Fruit fly (Drosophila melanogaster) whole organism, embryonic: Measurements from ENCODE around the gene Sems.

Source experiments
- Abd-B ChIP-seq: fragments of 200-800 bp; sonication (Bioruptor generic); optimal IDR thresholded peaks from 2 replicates; lab custom pipeline; 2018; ENCODE audit warnings: missing biosample characterization, mild to moderate bottlenecking, missing genetic modification characterization, moderate library complexity
- Antp ChIP-seq: fragments of 200-800 bp; sonication (Bioruptor generic); optimal IDR thresholded peaks from 3 replicates; lab custom pipeline; 2016; ENCODE audit warnings: missing biosample characterization, missing genetic modification characterization
- CG10979 ChIP-seq: fragments of 200-800 bp; sonication (Bioruptor generic); optimal IDR thresholded peaks from 2 replicates; lab custom pipeline; 2018; ENCODE audit warnings: missing biosample characterization, mild to moderate bottlenecking, missing genetic modification characterization, moderate library complexity
- CG11093 ChIP-seq: fragments of 200-800 bp; sonication (Bioruptor generic); IDR thresholded peaks from 3 replicates; pipeline ENCODE4 v1.3.6; 2022; ENCODE audit warnings: missing biosample characterization, missing genetic modification characterization
- CG11504 ChIP-seq: fragments of 200-800 bp; sonication (Bioruptor generic); optimal IDR thresholded peaks from 3 replicates; lab custom pipeline; 2019; ENCODE audit warnings: missing biosample characterization, mild to moderate bottlenecking, missing genetic modification characterization, moderate library complexity
- CG12219 ChIP-seq: fragments of 200-800 bp; sonication (Bioruptor generic); optimal IDR thresholded peaks from 3 replicates; lab custom pipeline; 2018; ENCODE audit warnings: missing biosample characterization, mild to moderate bottlenecking, missing genetic modification characterization
- CG13894 ChIP-seq: fragments of 200-800 bp; sonication (Bioruptor generic); optimal IDR thresholded peaks from 3 replicates; lab custom pipeline; 2018; ENCODE audit warnings: missing biosample characterization, mild to moderate bottlenecking, missing genetic modification characterization, moderate library complexity
- CG14441 ChIP-seq: fragments of 200-800 bp; sonication (Bioruptor generic); IDR thresholded peaks from 2 replicates; pipeline ENCODE4 v1.3.6; 2022; ENCODE audit warnings: missing biosample characterization, missing genetic modification characterization
- CG14860 ChIP-seq: fragments of 200-800 bp; sonication (Bioruptor generic); IDR thresholded peaks from 3 replicates; pipeline ENCODE4 v1.3.6; 2022; ENCODE audit warnings: missing biosample characterization, missing genetic modification characterization; ENCODE audit not compliant: partially characterized antibody
- CG15011 ChIP-seq: fragments of 200-800 bp; sonication (Bioruptor generic); optimal IDR thresholded peaks from 3 replicates; lab custom pipeline; 2018; ENCODE audit warnings: missing biosample characterization, mild to moderate bottlenecking, missing genetic modification characterization
- CG17186 ChIP-seq: fragments of 200-800 bp; sonication (Bioruptor generic); optimal IDR thresholded peaks from 3 replicates; lab custom pipeline; 2017; ENCODE audit warnings: missing biosample characterization, missing genetic modification reagents, missing genetic modification characterization
- CG17385 ChIP-seq: fragments of 200-800 bp; sonication (Bioruptor generic); optimal IDR thresholded peaks from 3 replicates; lab custom pipeline; 2018; ENCODE audit warnings: missing biosample characterization, mild to moderate bottlenecking, missing genetic modification characterization
- CG2120 ChIP-seq: fragments of 200-800 bp; sonication (Bioruptor generic); optimal IDR thresholded peaks from 3 replicates; lab custom pipeline; 2016; ENCODE audit warnings: missing biosample characterization, missing genetic modification characterization
- CG3163 ChIP-seq: fragments of 200-800 bp; sonication (Bioruptor generic); optimal IDR thresholded peaks from 3 replicates; lab custom pipeline; 2016; ENCODE audit warnings: missing biosample characterization, missing genetic modification characterization
- CG32767 ChIP-seq: fragments of 200-800 bp; sonication (Bioruptor generic); IDR thresholded peaks from 2 replicates; pipeline ENCODE4 v1.3.6; 2022; ENCODE audit warnings: missing biosample characterization, missing genetic modification characterization
- CG4820 ChIP-seq: fragments of 200-800 bp; sonication (Bioruptor generic); optimal IDR thresholded peaks from 3 replicates; lab custom pipeline; 2016; ENCODE audit warnings: missing biosample characterization, missing genetic modification characterization
- CG6765 ChIP-seq: fragments of 200-800 bp; sonication (Bioruptor generic); optimal IDR thresholded peaks from 3 replicates; lab custom pipeline; 2017; ENCODE audit warnings: missing biosample characterization, mild to moderate bottlenecking, missing genetic modification characterization
- CG7745 ChIP-seq: fragments of 200-800 bp; sonication (Bioruptor generic); optimal IDR thresholded peaks from 2 replicates; lab custom pipeline; 2018; ENCODE audit warnings: missing biosample characterization, mild to moderate bottlenecking, missing genetic modification characterization, moderate library complexity
- CG8281 ChIP-seq: fragments of 200-800 bp; sonication (Bioruptor generic); optimal IDR thresholded peaks from 2 replicates; lab custom pipeline; 2018; ENCODE audit warnings: missing biosample characterization, mild to moderate bottlenecking, missing genetic modification characterization, moderate library complexity
- CG8290 ChIP-seq, 3 experiments: fragments of 200-800 bp; sonication (Bioruptor generic); optimal IDR thresholded peaks; 2 replicates each; lab custom pipeline; 2016 to 2019; ENCODE audit warnings: missing biosample characterization in 3 of 3, missing genetic modification characterization in 3 of 3, mild to moderate bottlenecking in 2 of 3, moderate library complexity in 1 of 3
- CG8478 ChIP-seq: fragments of >200 bp; optimal IDR thresholded peaks from 2 replicates; lab custom pipeline; 2018
- CG8765 ChIP-seq: fragments of 200-800 bp; sonication (Bioruptor generic); IDR thresholded peaks from 2 replicates; pipeline ENCODE4 v1.3.6; 2022; ENCODE audit warnings: missing biosample characterization, missing genetic modification characterization
- CG9876 ChIP-seq: fragments of 200-800 bp; sonication (Bioruptor generic); optimal IDR thresholded peaks from 2 replicates; lab custom pipeline; 2016; ENCODE audit warnings: missing biosample characterization, missing genetic modification characterization
- CG9932 ChIP-seq: fragments of 200-800 bp; sonication (Bioruptor generic); IDR thresholded peaks from 2 replicates; pipeline ENCODE4 v1.3.6; 2022; ENCODE audit warnings: missing biosample characterization, missing genetic modification characterization
- D ChIP-seq, 2 experiments: fragments of 200-800 bp in 1 of 2; fragments of >200 bp in 1 of 2; sonication (Bioruptor generic) in 1 of 2; optimal IDR thresholded peaks; 2 replicates in 1 of 2; 3 replicates in 1 of 2; lab custom pipeline; 2017; ENCODE audit warnings: mild to moderate bottlenecking in 1 of 2, missing biosample characterization in 1 of 2, missing genetic modification characterization in 1 of 2, missing genetic modification reagents in 1 of 2
- Deaf1 ChIP-seq: fragments of 200-800 bp; optimal IDR thresholded peaks from 3 replicates; lab custom pipeline; 2019; ENCODE audit warnings: missing biosample characterization, mild to moderate bottlenecking, missing genetic modification characterization, moderate library complexity
- Fer2 ChIP-seq: fragments of 200-800 bp; sonication (Bioruptor generic); optimal IDR thresholded peaks from 2 replicates; lab custom pipeline; 2018; ENCODE audit warnings: missing biosample characterization, mild to moderate bottlenecking, missing genetic modification characterization, moderate library complexity
- Mrtf ChIP-seq: fragments of 200-800 bp; sonication (Bioruptor generic); IDR thresholded peaks from 3 replicates; pipeline ENCODE4 v1.3.6; 2022; ENCODE audit warnings: missing biosample characterization, missing genetic modification characterization
- Oli ChIP-seq: fragments of 200-800 bp; sonication (Bioruptor generic); optimal IDR thresholded peaks from 2 replicates; lab custom pipeline; 2018; ENCODE audit warnings: missing biosample characterization, mild to moderate bottlenecking, missing genetic modification characterization, moderate library complexity
- Ravus ChIP-seq: fragments of 200-800 bp; sonication (Bioruptor generic); IDR thresholded peaks from 2 replicates; pipeline ENCODE4 v1.3.6; 2022; ENCODE audit warnings: missing biosample characterization, missing genetic modification characterization
- Usf ChIP-seq: fragments of 200-800 bp; sonication (Bioruptor generic); optimal IDR thresholded peaks from 2 replicates; lab custom pipeline; 2017; ENCODE audit warnings: missing genotype, missing biosample characterization, missing genetic modification characterization
- amos ChIP-seq: fragments of 200-800 bp; sonication (Bioruptor generic); IDR thresholded peaks from 2 replicates; pipeline ENCODE4 v1.3.6; 2022; ENCODE audit warnings: missing biosample characterization, missing genetic modification characterization; ENCODE audit not compliant: partially characterized antibody
- chinmo ChIP-seq: fragments of 200-800 bp; sonication (Bioruptor generic); IDR thresholded peaks from 4 replicates; pipeline ENCODE4 v1.3.6; 2022; ENCODE audit warnings: missing biosample characterization, missing genetic modification characterization; ENCODE audit not compliant: partially characterized antibody
- chm ChIP-seq: fragments of 200-800 bp; sonication (Bioruptor generic); IDR thresholded peaks from 2 replicates; pipeline ENCODE4 v1.3.6; 2022; ENCODE audit warnings: missing biosample characterization, missing genetic modification characterization
- chn ChIP-seq: fragments of 200-800 bp; sonication (Bioruptor generic); optimal IDR thresholded peaks from 2 replicates; lab custom pipeline; 2016; ENCODE audit warnings: missing biosample characterization, missing genetic modification characterization
- crc ChIP-seq: fragments of 200-800 bp; sonication (Bioruptor generic); optimal IDR thresholded peaks from 2 replicates; lab custom pipeline; 2016; ENCODE audit warnings: missing biosample characterization, missing genetic modification characterization
- crol ChIP-seq: fragments of 200-800 bp; sonication (Bioruptor generic); IDR thresholded peaks from 2 replicates; pipeline ENCODE4 v1.3.6; 2022; ENCODE audit warnings: missing biosample characterization, missing genetic modification characterization
- cwo ChIP-seq: fragments of 200-800 bp; sonication (Bioruptor generic); optimal IDR thresholded peaks from 3 replicates; lab custom pipeline; 2017; ENCODE audit warnings: missing biosample characterization, missing genetic modification characterization, mild to moderate bottlenecking, moderate library complexity, missing genetic modification reagents
- emc ChIP-seq: fragments of 200-800 bp; sonication (Bioruptor generic); optimal IDR thresholded peaks from 2 replicates; lab custom pipeline; 2016; ENCODE audit warnings: missing biosample characterization, missing genetic modification characterization
- insv ChIP-seq, 2 experiments: fragments of 200-800 bp; sonication (Bioruptor generic); optimal IDR thresholded peaks; 3 replicates each; lab custom pipeline; 2016 to 2018; ENCODE audit warnings: missing biosample characterization in 2 of 2, missing genetic modification characterization in 2 of 2
- onecut ChIP-seq: fragments of 200-800 bp; sonication (Bioruptor generic); IDR thresholded peaks from 2 replicates; pipeline ENCODE4 v1.3.6; 2022; ENCODE audit warnings: missing biosample characterization, missing genetic modification characterization
- pros ChIP-seq: fragments of 200-800 bp; sonication (Bioruptor generic); optimal IDR thresholded peaks from 3 replicates; lab custom pipeline; 2019; ENCODE audit warnings: missing biosample characterization, mild to moderate bottlenecking, missing genetic modification characterization, moderate library complexity
- run ChIP-seq: fragments of 200-800 bp; sonication (Bioruptor generic); optimal IDR thresholded peaks from 3 replicates; lab custom pipeline; 2018; ENCODE audit warnings: missing biosample characterization, mild to moderate bottlenecking, missing genetic modification characterization
- scrt ChIP-seq: fragments of 200-800 bp; sonication (Bioruptor generic); optimal IDR thresholded peaks from 2 replicates; lab custom pipeline; 2018; ENCODE audit warnings: missing biosample characterization, mild to moderate bottlenecking, missing genetic modification characterization, moderate library complexity
- shn ChIP-seq: fragments of 200-800 bp; sonication (Bioruptor generic); optimal IDR thresholded peaks from 3 replicates; lab custom pipeline; 2016; ENCODE audit warnings: missing biosample characterization, missing genetic modification characterization
- sob ChIP-seq: fragments of 200-800 bp; sonication (Bioruptor generic); IDR thresholded peaks from 2 replicates; pipeline ENCODE4 v1.3.6; 2022; ENCODE audit warnings: missing biosample characterization, missing genetic modification characterization
- unpg ChIP-seq: fragments of 200-800 bp; sonication (Bioruptor generic); optimal IDR thresholded peaks from 3 replicates; lab custom pipeline; 2018; ENCODE audit warnings: missing biosample characterization, mild to moderate bottlenecking, missing genetic modification characterization, moderate library complexity
- zen2 ChIP-seq: fragments of 200-800 bp; sonication (Bioruptor generic); IDR thresholded peaks from 3 replicates; pipeline ENCODE4 v1.3.6; 2022; ENCODE audit warnings: missing biosample characterization, missing genetic modification characterization; ENCODE audit not compliant: partially characterized antibody

Gene Sems

dm6 chr3L:20949371-20950135, 7.0 kb downstream of the Sems start, which contains the start of gene fng (continued):
- TF ChIP-seq chinmo (GFP tag; lab: Robert Waterston, UW) (peak; percentile 67; the same call in 1 of the 4 replicates), cwo (no peak), emc (GFP tag; lab: Kevin White, UChicago) (no peak), Antp (GFP tag; lab: Kevin White, UChicago) (no peak), insv (GFP tag; optimal IDR thresholded peaks at IDR 0.05; lab: Kevin White, UChicago) (peak; percentile 58 to 94), run (tag; lab: Kevin White, UChicago) (no peak), CG7745 (peak; percentile 10), crol (GFP tag; lab: Robert Waterston, UW) (no peak; the same call in 1 of the 2 replicates), CG3163 (GFP tag; lab: Kevin White, UChicago) (peak; percentile 89), CG9932 (GFP tag; lab: Robert Waterston, UW) (no peak), CG6765 (GFP tag; lab: Kevin White, UChicago) (no peak), sob (GFP tag; lab: Robert Waterston, UW) (peak; percentile 18; the same call in 1 of the 2 replicates), CG9876 (GFP tag; lab: Kevin White, UChicago) (no peak), CG17385 (GFP tag; lab: Kevin White, UChicago) (peak; percentile 51), Deaf1 (peak; percentile 91), CG12219 (GFP tag; lab: Kevin White, UChicago) (no peak), CG8281 (tag; lab: Kevin White, UChicago) (no peak), Ravus (no peak), Mrtf (GFP tag; lab: Robert Waterston, UW) (no peak), onecut (no peak), CG17186 (GFP tag; lab: Kevin White, UChicago) (no peak), CG8765 (no peak), shn (no peak), zen2 (GFP tag; lab: Robert Waterston, UW) (peak; percentile 76), CG15011 (GFP tag; lab: Kevin White, UChicago) (no peak), chn (GFP tag; lab: Kevin White, UChicago) (no peak), CG8478 (no peak), CG4820 (no peak), CG32767 (GFP tag; lab: Robert Waterston, UW) (no peak), chm (GFP tag; lab: Robert Waterston, UW) (peak; percentile 66), Abd-B (no peak), CG14860 (no peak), Oli (tag; lab: Kevin White, UChicago) (no peak), Fer2 (tag; lab: Kevin White, UChicago) (no peak), unpg (GFP tag; lab: Kevin White, UChicago) (no peak), crc (GFP tag; lab: Kevin White, UChicago) (no peak), CG11504 (tag; lab: Kevin White, UChicago) (no peak), D (optimal IDR thresholded peaks at IDR 0.05; lab: Kevin White, UChicago) (no peak), D (GFP tag; optimal IDR thresholded peaks at IDR 0.05; lab: Kevin White, UChicago) (no peak), amos (GFP tag; lab: Robert Waterston, UW) (no peak), CG13894 (tag; lab: Kevin White, UChicago) (peak; percentile 46), CG8290 (GFP tag; optimal IDR thresholded peaks at IDR 0.05; lab: Kevin White, UChicago) (no peak), CG8290 (tag; optimal IDR thresholded peaks at IDR 0.05; lab: Kevin White, UChicago) (peak in 1 of 2 experiments; percentile 8), CG10979 (tag; lab: Kevin White, UChicago) (no peak), pros (GFP tag; lab: Kevin White, UChicago) (no peak), Usf (GFP tag; lab: Kevin White, UChicago) (no peak), CG2120 (GFP tag; lab: Kevin White, UChicago) (no peak), CG11093 (no peak), CG14441 (GFP tag; lab: Robert Waterston, UW) (peak; percentile 17; the same call in 1 of the 2 replicates), scrt (GFP tag; lab: Kevin White, UChicago) (no peak)
